Fruit fly (Drosophila melanogaster): Measurements from ENCODE around the gene RpS4.

DNA sequence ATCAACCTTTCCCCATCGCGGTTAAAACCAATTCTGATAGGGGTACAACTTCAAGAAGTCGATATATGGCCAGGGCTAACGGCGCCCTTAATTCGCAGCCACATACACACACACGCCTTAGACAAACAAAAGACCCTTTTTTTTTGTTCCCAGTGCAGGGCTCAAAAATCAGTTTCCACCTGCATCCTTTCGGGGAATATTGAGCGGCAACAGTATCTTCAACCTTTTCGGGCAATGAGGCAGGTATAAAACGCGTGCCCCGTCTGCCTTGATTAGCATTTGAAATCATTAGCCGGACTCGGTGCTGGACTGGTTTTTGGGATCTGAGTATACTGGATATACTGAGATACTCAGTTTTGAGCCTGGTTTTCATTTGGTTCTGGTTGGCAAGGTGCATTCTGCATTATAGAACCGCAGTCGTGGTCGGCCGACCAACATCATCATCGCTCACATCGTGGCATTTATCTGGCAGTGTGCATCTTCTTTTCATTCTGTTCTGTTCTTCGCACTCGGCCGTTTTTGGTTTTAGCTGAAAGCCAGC, 32.6 kb downstream of the RpS4 start:
- TF ChIP-seq psq (optimal IDR thresholded peaks at IDR 0.05) (no peak), h (optimal IDR thresholded peaks at IDR 0.05) (no peak), insv (optimal IDR thresholded peaks at IDR 0.05) (no peak), Sin3A (optimal IDR thresholded peaks at IDR 0.05) (no peak), ttk (optimal IDR thresholded peaks at IDR 0.05) (no peak), Myc (optimal IDR thresholded peaks at IDR 0.05) (no peak)
